Worm (Caenorhabditis elegans) whole organism, early embryonic: ENCODE results near the gene cpr-5.

Source experiments
- aly-1 ChIP-seq: sonication (generic microtip); optimal IDR thresholded peaks from 2 replicates; lab custom pipeline; 2016; ENCODE audit warnings: missing genetic modification characterization, missing compliant biosample characterization
- ama-1 ChIP-seq: fragments of 150-350 bp; optimal IDR thresholded peaks from 2 replicates; lab custom pipeline; 2014
- flt-1 ChIP-seq: fragments of 200-800 bp; sonication (Bioruptor generic); IDR thresholded peaks from 2 replicates; pipeline ENCODE4 v1.3.6; 2022; ENCODE audit warnings: missing genetic modification characterization, missing compliant biosample characterization
- hmg-4 ChIP-seq: fragments of 200-800 bp; sonication (Bioruptor generic); optimal IDR thresholded peaks from 2 replicates; lab custom pipeline; 2018; ENCODE audit warnings: mild to moderate bottlenecking, missing genetic modification characterization, missing compliant biosample characterization
- tbx-11 ChIP-seq: fragments of 200-800 bp; sonication (Bioruptor generic); IDR thresholded peaks from 2 replicates; pipeline ENCODE4 v1.3.6; 2022; ENCODE audit warnings: missing genetic modification characterization, missing compliant biosample characterization
- tra-4 ChIP-seq: sonication (generic microtip); optimal IDR thresholded peaks from 2 replicates; lab custom pipeline; 2017; ENCODE audit warnings: missing genetic modification characterization, missing compliant biosample characterization

ce11 chrV:1152736-1153135, 18.9 kb upstream of the cpr-5 start:
- TF ChIP-seq ama-1 (lab: Kevin White, UChicago) (no peak), hmg-4 (GFP tag; lab: Kevin White, UChicago) (no peak), flt-1 (GFP tag; lab: Robert Waterston, UW) (no peak), aly-1 (tag; lab: Kevin White, UChicago) (no peak), tbx-11 (GFP tag; lab: Robert Waterston, UW) (no peak), tra-4 (no peak)
